Worm (Caenorhabditis elegans): ENCODE measurements around the gene nsph-3.1.

The nsph-3.1 gene

DNA sequence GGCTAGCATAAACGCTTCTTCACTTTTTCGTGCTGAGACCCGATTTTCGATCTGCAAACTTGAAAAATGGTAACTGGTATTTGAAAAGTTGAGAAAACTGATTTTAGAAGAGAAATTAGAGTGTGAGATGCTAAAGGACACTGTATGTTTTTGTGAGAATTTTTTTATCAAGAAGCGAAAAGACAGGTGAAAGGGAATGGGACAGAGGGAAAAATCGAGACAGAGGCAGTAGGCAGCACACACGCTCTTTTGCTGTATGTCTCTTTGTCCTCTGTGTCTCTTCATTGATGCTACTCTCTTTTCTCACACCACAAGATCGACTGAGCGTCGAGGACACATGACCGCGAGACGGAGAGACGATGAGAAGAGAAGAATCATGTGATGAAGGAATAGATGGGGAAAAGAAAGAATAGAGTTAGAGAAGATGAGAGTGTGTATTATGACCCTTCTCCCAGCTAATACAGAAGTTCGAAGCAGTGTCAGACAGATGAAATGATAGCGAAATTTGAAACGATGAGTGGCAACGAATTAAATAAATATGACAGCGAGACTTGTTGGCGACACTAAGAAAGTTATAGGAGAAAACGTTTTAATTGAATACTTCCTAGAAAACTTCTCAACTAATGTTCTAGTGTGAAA is 13.6 kb upstream of the nsph-3.1 start, which contains the start of gene lgg-2 (continued):
- TF ChIP-seq sox-4 (tag; optimal IDR thresholded peaks at IDR 0.05) = peak; percentile 77
- TF ChIP-seq fkh-10 (GFP tag; optimal IDR thresholded peaks at IDR 0.05) = peak; percentile 26
- TF ChIP-seq blmp-1 (tag; optimal IDR thresholded peaks at IDR 0.05) = peak; percentile 97
- TF ChIP-seq nhr-20 (tag; optimal IDR thresholded peaks at IDR 0.05) = peak; percentile 99
- no peak for TF ChIP-seq alr-1 (tag; optimal IDR thresholded peaks at IDR 0.05; ENCODE audit: borderline replicate concordance)
- TF ChIP-seq pqm-1 (tag; optimal IDR thresholded peaks at IDR 0.05) = peak; percentile 36
- TF ChIP-seq F16B12.6 (tag; optimal IDR thresholded peaks at IDR 0.05) = no peak
- TF ChIP-seq snu-23 (GFP tag; optimal IDR thresholded peaks at IDR 0.05) = peak; percentile 99
- TF ChIP-seq lsy-2 (tag; optimal IDR thresholded peaks at IDR 0.05) = peak; percentile 95 to 96
- peak; percentile 94 for TF ChIP-seq ama-1 (optimal IDR thresholded peaks at IDR 0.05)
- peak; percentile 91 for TF ChIP-seq lir-3 (tag; optimal IDR thresholded peaks at IDR 0.05; ENCODE audit: poor library complexity)
- TF ChIP-seq aha-1 (tag; optimal IDR thresholded peaks at IDR 0.05) = peak; percentile 71
- TF ChIP-seq C16A3.4 (tag; optimal IDR thresholded peaks at IDR 0.05) = peak; percentile 85
- TF ChIP-seq lin-14 (GFP tag; optimal IDR thresholded peaks at IDR 0.05) = peak; percentile 99
- TF ChIP-seq ztf-11 (tag; optimal IDR thresholded peaks at IDR 0.05) = peak in 1 of 2 experiments; percentile 85
- TF ChIP-seq nhr-19 (GFP tag; conservative IDR thresholded peaks at IDR 0.05) = peak; percentile 96
- peak; percentile 52 to 76 for TF ChIP-seq egl-27 (tag; optimal IDR thresholded peaks at IDR 0.05)
- no peak for TF ChIP-seq ces-1 (GFP tag; optimal IDR thresholded peaks at IDR 0.05)
- TF ChIP-seq nhr-90 (tag; optimal IDR thresholded peaks at IDR 0.05; ENCODE audit: poor library complexity) = peak; percentile 97
- peak; percentile 92 for TF ChIP-seq egl-13 (tag; optimal IDR thresholded peaks at IDR 0.05)
- TF ChIP-seq elt-2 (tag; optimal IDR thresholded peaks at IDR 0.05) = peak; percentile 89
- peak; percentile 98 for TF ChIP-seq mep-1 (tag; optimal IDR thresholded peaks at IDR 0.05)
- TF ChIP-seq tbx-2 (tag; optimal IDR thresholded peaks at IDR 0.05) = peak; percentile 99
- TF ChIP-seq unc-86 (tag; optimal IDR thresholded peaks at IDR 0.05) = peak; percentile 96
- peak; percentile 100 for TF ChIP-seq nhr-71 (tag; optimal IDR thresholded peaks at IDR 0.05)
- peak; percentile 92 for TF ChIP-seq fkh-8 (tag; optimal IDR thresholded peaks at IDR 0.05)
- no peak for TF ChIP-seq lin-15B (tag; optimal IDR thresholded peaks at IDR 0.05)
- no peak for TF ChIP-seq vab-15 (tag; optimal IDR thresholded peaks at IDR 0.05)
- no peak for TF ChIP-seq hlh-4 (tag; optimal IDR thresholded peaks at IDR 0.05)
- TF ChIP-seq tlp-1 (tag; optimal IDR thresholded peaks at IDR 0.05) = no peak
- TF ChIP-seq unc-130 (tag; optimal IDR thresholded peaks at IDR 0.05) = no peak
- TF ChIP-seq ceh-90 (tag; optimal IDR thresholded peaks at IDR 0.05) = no peak
- TF ChIP-seq ceh-88 (GFP tag; IDR thresholded peaks at IDR 0.05) = peak; percentile 79

- TF ChIP-seq pax-3 (tag; optimal IDR thresholded peaks at IDR 0.05) (peak; percentile 5), nhr-20 (tag; optimal IDR thresholded peaks at IDR 0.05) (peak; percentile 35), efl-1 (optimal IDR thresholded peaks at IDR 0.05) (peak; percentile 42 to 57), efl-1 (GFP tag; optimal IDR thresholded peaks at IDR 0.05 in 1 of 2) (peak; percentile 19 to 52), lin-35 (GFP tag; optimal IDR thresholded peaks at IDR 0.05) (peak; percentile 51 to 61), irx-1 (tag; optimal IDR thresholded peaks at IDR 0.05) (peak; percentile 57), lir-3 (tag; optimal IDR thresholded peaks at IDR 0.05; ENCODE audit: poor library complexity) (peak; percentile 35), sup-37 (GFP tag; optimal IDR thresholded peaks at IDR 0.05) (no peak), hpl-2 (GFP tag; optimal IDR thresholded peaks at IDR 0.05) (no peak), skn-1 (tag; optimal IDR thresholded peaks at IDR 0.05) (peak; percentile 71), C04F5.9 (tag; optimal IDR thresholded peaks at IDR 0.05) (no peak), fkh-10 (GFP tag; optimal IDR thresholded peaks at IDR 0.05) (peak; percentile 75), jun-1 (tag; optimal IDR thresholded peaks at IDR 0.05) (peak; percentile 16), snu-23 (GFP tag; optimal IDR thresholded peaks at IDR 0.05) (peak; percentile 64), ceh-88 (GFP tag; IDR thresholded peaks at IDR 0.05) (no peak), egl-13 (tag; optimal IDR thresholded peaks at IDR 0.05) (peak; percentile 51), unc-130 (tag; optimal IDR thresholded peaks at IDR 0.05) (no peak), ceh-82 (tag; optimal IDR thresholded peaks at IDR 0.05) (peak; percentile 60 to 75 (median 63)), swsn-7 (tag; optimal IDR thresholded peaks at IDR 0.05) (peak; percentile 65), nhr-90 (tag; optimal IDR thresholded peaks at IDR 0.05; ENCODE audit: poor library complexity) (peak; percentile 36), rnt-1 (tag; optimal IDR thresholded peaks at IDR 0.05) (peak; percentile 20), snpc-4 (tag; optimal IDR thresholded peaks at IDR 0.05) (peak; percentile 13), ztf-4 (tag; optimal IDR thresholded peaks at IDR 0.05) (peak; percentile 61), ceh-8 (GFP tag; optimal IDR thresholded peaks at IDR 0.05) (no peak), nhr-85 (tag) (peak; percentile 57), ets-5 (GFP tag; IDR thresholded peaks at IDR 0.05) (no peak)
Measured at ce11 chrIV:10936906-10937540, 12.6 kb upstream of the nsph-3.1 start, which contains the start of gene fic-1. fic-1 (plus strand) TSS chrIV:10937454.
